Fruit fly (Drosophila melanogaster) ovary, adult (tissue): ENCODE data around the gene stol.

Experiments used
- CG17801 ChIP-seq: fragments of 200-800 bp; optimal IDR thresholded peaks from 2 replicates; lab custom pipeline; 2019; ENCODE audit warnings: missing biosample characterization, mild to moderate bottlenecking, missing genetic modification characterization, moderate library complexity; ENCODE audit not compliant: partially characterized antibody

Gene stol

dm6 chr2L:15629596-15630168 lies 88.4 kb downstream of the stol start, which contains the start of gene CG18480:
TSS of gene CG18480 (plus strand) at chr2L:15630002.
- no peak for TF ChIP-seq CG17801 (GFP tag; lab: Kevin White, UChicago)

- no peak for TF ChIP-seq CG17801 (GFP tag; lab: Kevin White, UChicago)
These were observed 89.7 kb downstream of the stol start, which contains the start of gene CG7631 for dm6 chr2L:15628378-15628777. TSS of gene CG7631 (plus strand) at chr2L:15628678.

dm6 chr2L:15623458-15623857 lies 94.6 kb downstream of the stol start, which contains the start of gene Or35a:
TSS of gene Or35a (minus strand) at chr2L:15623558.
- TF ChIP-seq CG17801 (GFP tag; lab: Kevin White, UChicago), result no peak

dm6 chr2L:15616697-15617096 lies 101.4 kb downstream of the stol start, which contains the start of gene CG11865:
TSS of gene CG11865 (plus strand) at chr2L:15616997.
- TF ChIP-seq CG17801 (GFP tag; lab: Kevin White, UChicago), result no peak

dm6 chr2L:15616251-15616650 lies 101.8 kb downstream of the stol start, which contains the start of gene CG15253:
TSS of gene CG15253 (minus strand) at chr2L:15616351.
- no peak for TF ChIP-seq CG17801 (GFP tag; lab: Kevin White, UChicago)

dm6 chr2L:15614728-15615127 lies 103.3 kb downstream of the stol start, which contains the start of gene CG15254:
TSS of gene CG15254 (minus strand) at chr2L:15614828.
- TF ChIP-seq CG17801 (GFP tag; lab: Kevin White, UChicago), result no peak

dm6 chr2L:15613285-15613912 lies 104.7 kb downstream of the stol start, which contains the start of gene Semp1:
TSS of gene Semp1 (minus strand) at chr2L:15613335.
- TF ChIP-seq CG17801 (GFP tag; lab: Kevin White, UChicago), result no peak

dm6 chr2L:15611669-15612308 lies 106.3 kb downstream of the stol start, which contains the start of gene CG15255:
TSS of gene CG15255 (minus strand) at chr2L:15611719.
- TF ChIP-seq CG17801 (GFP tag; lab: Kevin White, UChicago), result no peak

dm6 chr2L:15609139-15609538 lies 108.9 kb downstream of the stol start:
- no peak for TF ChIP-seq CG17801 (GFP tag; lab: Kevin White, UChicago)
